Worm (Caenorhabditis elegans) whole organism, young adult: ENCODE measurements around the gene T06C10.3.
A peak's percentile ranks its signal among the peaks of the same experiment; 100 is the strongest.

ENCODE experiments used
- F37B4.10 ChIP-seq: fragments of 200-800 bp; sonication (Bioruptor generic); IDR thresholded peaks from 2 replicates; pipeline ENCODE4 v1.3.6; 2022; ENCODE audit warnings: missing genetic modification characterization, missing compliant biosample characterization
- F57C9.4 ChIP-seq: sonication (generic microtip); optimal IDR thresholded peaks from 2 replicates; lab custom pipeline; 2017; ENCODE audit warnings: mild to moderate bottlenecking, missing genetic modification characterization, missing compliant biosample characterization
- K11D2.4 ChIP-seq: fragments of 200-800 bp; sonication (Bioruptor generic); IDR thresholded peaks from 2 replicates; pipeline ENCODE4 v1.3.6; 2022; ENCODE audit warnings: missing genetic modification reagents, missing genetic modification characterization, missing compliant biosample characterization
- K12H6.12 ChIP-seq: fragments of 200-800 bp; sonication (Bioruptor generic); optimal IDR thresholded peaks from 2 replicates; lab custom pipeline; 2018; ENCODE audit warnings: mild to moderate bottlenecking, missing genetic modification characterization, missing compliant biosample characterization
- Y79H2A.3 ChIP-seq: fragments of 200-800 bp; sonication (Bioruptor generic); conservative IDR thresholded peaks from 2 replicates; pipeline ENCODE4 v1.3.6; 2022; ENCODE audit warnings: missing genetic modification reagents, missing genetic modification characterization, missing compliant biosample characterization
- akir-1 ChIP-seq: fragments of 200-800 bp; sonication (Bioruptor generic); optimal IDR thresholded peaks from 2 replicates; lab custom pipeline; 2018; ENCODE audit warnings: mild to moderate bottlenecking, missing genetic modification characterization, moderate library complexity, missing compliant biosample characterization
- aptf-2 ChIP-seq: fragments of 200-800 bp; sonication (Bioruptor generic); conservative IDR thresholded peaks from 2 replicates; pipeline ENCODE4 v1.3.6; 2022; ENCODE audit warnings: missing genetic modification reagents, missing genetic modification characterization, missing compliant biosample characterization
- atf-7 ChIP-seq: sonication (generic microtip); optimal IDR thresholded peaks from 2 replicates; lab custom pipeline; 2017; ENCODE audit warnings: mild to moderate bottlenecking, missing genetic modification characterization, missing compliant biosample characterization
- attf-3 ChIP-seq: fragments of 200-800 bp; sonication (Bioruptor generic); conservative IDR thresholded peaks from 2 replicates; pipeline ENCODE4 v1.3.6; 2022; ENCODE audit warnings: missing genetic modification reagents, missing genetic modification characterization, missing compliant biosample characterization
- attf-5 ChIP-seq: fragments of 200-800 bp; sonication (Bioruptor generic); optimal IDR thresholded peaks from 2 replicates; lab custom pipeline; 2018; ENCODE audit warnings: mild to moderate bottlenecking, missing genetic modification characterization, missing compliant biosample characterization
- bed-1 ChIP-seq: fragments of 200-800 bp; sonication (Bioruptor generic); IDR thresholded peaks from 2 replicates; pipeline ENCODE4 v1.3.6; 2022; ENCODE audit warnings: missing genetic modification reagents, missing genetic modification characterization, missing compliant biosample characterization
- bed-2 ChIP-seq: fragments of 200-800 bp; sonication (Bioruptor generic); IDR thresholded peaks from 2 replicates; pipeline ENCODE4 v1.3.6; 2022; ENCODE audit warnings: missing genetic modification reagents, missing genetic modification characterization, missing compliant biosample characterization
- cebp-1 ChIP-seq, 2 experiments: fragments of 200-800 bp in 1 of 2; sonication (Bioruptor generic) in 1 of 2; sonication (generic microtip) in 1 of 2; IDR thresholded peaks in 1 of 2; optimal IDR thresholded peaks in 1 of 2; 2 replicates each; pipeline versions ENCODE4 v1.3.6 to Lab custom; 2017 to 2022; ENCODE audit warnings: missing compliant biosample characterization in 2 of 2, missing genetic modification characterization in 2 of 2, mild to moderate bottlenecking in 1 of 2, missing genetic modification reagents in 1 of 2, moderate library complexity in 1 of 2
- die-1 ChIP-seq: sonication (generic microtip); optimal IDR thresholded peaks from 2 replicates; lab custom pipeline; 2016; ENCODE audit warnings: missing genotype, mild to moderate bottlenecking, missing genetic modification characterization, missing compliant biosample characterization
- efl-1 ChIP-seq: fragments of 150-350 bp; optimal IDR thresholded peaks from 2 replicates; lab custom pipeline; 2014; ENCODE audit warnings: missing biosample characterization, missing genetic modification reagents, missing genetic modification characterization
- egrh-3 ChIP-seq: fragments of 200-800 bp; sonication (Bioruptor generic); IDR thresholded peaks from 2 replicates; pipeline ENCODE4 v1.3.6; 2022; ENCODE audit warnings: missing genetic modification reagents, missing genetic modification characterization, missing compliant biosample characterization
- fkh-3 ChIP-seq: sonication (generic microtip); optimal IDR thresholded peaks from 2 replicates; lab custom pipeline; 2016; ENCODE audit warnings: mild to moderate bottlenecking, missing genetic modification characterization, missing compliant biosample characterization
- hlh-26 ChIP-seq: fragments of 200-800 bp; sonication (Bioruptor generic); conservative IDR thresholded peaks from 2 replicates; pipeline ENCODE4 v1.3.6; 2022; ENCODE audit warnings: missing genetic modification reagents, missing genetic modification characterization, missing compliant biosample characterization
- hmg-1.2 ChIP-seq: fragments of 200-800 bp; sonication (Bioruptor generic); IDR thresholded peaks from 2 replicates; pipeline ENCODE4 v1.3.6; 2022; ENCODE audit warnings: missing genetic modification reagents, missing genetic modification characterization, missing compliant biosample characterization
- lag-1 ChIP-seq: fragments of 200-800 bp; sonication (Bioruptor generic); IDR thresholded peaks from 2 replicates; pipeline ENCODE4 v1.3.6; 2022; ENCODE audit warnings: missing genetic modification reagents, missing genetic modification characterization, missing compliant biosample characterization
- let-526 ChIP-seq: fragments of 200-800 bp; sonication (Bioruptor generic); IDR thresholded peaks from 2 replicates; pipeline ENCODE4 v1.3.6; 2022; ENCODE audit warnings: missing genetic modification reagents, missing genetic modification characterization, missing compliant biosample characterization
- let-607 ChIP-seq, 2 experiments: fragments of 200-800 bp in 1 of 2; sonication (Bioruptor generic) in 1 of 2; sonication (generic microtip) in 1 of 2; optimal IDR thresholded peaks; 2 replicates each; lab custom pipeline; 2016 to 2018; ENCODE audit warnings: mild to moderate bottlenecking in 2 of 2, missing compliant biosample characterization in 2 of 2, missing genetic modification characterization in 2 of 2, moderate library complexity in 2 of 2, missing genotype in 1 of 2
- lin-35 ChIP-seq, 3 experiments: fragments of 150-350 bp in 2 of 3; sonication (generic microtip) in 1 of 3; optimal IDR thresholded peaks; 2 replicates each; lab custom pipeline; 2014 to 2018; ENCODE audit warnings: missing biosample characterization in 3 of 3, missing genetic modification characterization in 3 of 3, missing genetic modification reagents in 3 of 3
- mcd-1 ChIP-seq: fragments of 200-800 bp; sonication (Bioruptor generic); IDR thresholded peaks from 2 replicates; pipeline ENCODE4 v1.3.6; 2022; ENCODE audit warnings: missing genetic modification reagents, missing genetic modification characterization, missing compliant biosample characterization
- mel-28 ChIP-seq: sonication (generic microtip); optimal IDR thresholded peaks from 2 replicates; lab custom pipeline; 2016; ENCODE audit warnings: borderline replicate concordance, mild to moderate bottlenecking, missing genetic modification characterization, missing compliant biosample characterization
- mxl-1 ChIP-seq: sonication (generic microtip); optimal IDR thresholded peaks from 2 replicates; lab custom pipeline; 2016; ENCODE audit warnings: missing genetic modification characterization, missing compliant biosample characterization
- nfya-2 ChIP-seq: fragments of 200-800 bp; sonication (Bioruptor generic); IDR thresholded peaks from 2 replicates; pipeline ENCODE4 v1.3.6; 2022; ENCODE audit warnings: missing genetic modification reagents, missing genetic modification characterization, missing compliant biosample characterization
- nfyb-1 ChIP-seq: fragments of 200-800 bp; sonication (Bioruptor generic); IDR thresholded peaks from 2 replicates; pipeline ENCODE4 v1.3.6; 2022; ENCODE audit warnings: missing genetic modification reagents, missing genetic modification characterization, missing compliant biosample characterization
- nhr-120 ChIP-seq: fragments of 200-800 bp; sonication (Bioruptor generic); IDR thresholded peaks from 2 replicates; pipeline ENCODE4 v1.3.6; 2022; ENCODE audit warnings: missing genetic modification characterization, missing compliant biosample characterization
- nhr-27 ChIP-seq: fragments of 200-800 bp; sonication (Bioruptor generic); optimal IDR thresholded peaks from 2 replicates; lab custom pipeline; 2018; ENCODE audit warnings: mild to moderate bottlenecking, missing genetic modification characterization, moderate library complexity, missing compliant biosample characterization
- nhr-80 ChIP-seq: sonication (generic microtip); optimal IDR thresholded peaks from 2 replicates; lab custom pipeline; 2016; ENCODE audit warnings: missing genetic modification characterization, missing compliant biosample characterization
- pbrm-1 ChIP-seq: fragments of 200-800 bp; sonication (Bioruptor generic); IDR thresholded peaks from 2 replicates; pipeline ENCODE4 v1.3.6; 2022; ENCODE audit warnings: missing genetic modification reagents, missing genetic modification characterization, missing compliant biosample characterization
- sea-2 ChIP-seq: fragments of 200-800 bp; sonication (Bioruptor generic); IDR thresholded peaks from 2 replicates; pipeline ENCODE4 v1.3.6; 2022; ENCODE audit warnings: missing genetic modification characterization, missing compliant biosample characterization
- snpc-4 ChIP-seq, 5 experiments: fragments of 150-350 bp in 1 of 5; sonication (generic microtip) in 4 of 5; optimal IDR thresholded peaks; 2 replicates each; lab custom pipeline; 2014 to 2018; ENCODE audit warnings: missing genetic modification characterization in 5 of 5, missing biosample characterization in 3 of 5, antibody characterized with exemption in 2 of 5, mild to moderate bottlenecking in 2 of 5, missing compliant biosample characterization in 2 of 5, missing genotype in 2 of 5, moderate library complexity in 2 of 5, missing genetic modification reagents in 1 of 5
- sptf-2 ChIP-seq: fragments of 200-800 bp; sonication (Bioruptor generic); optimal IDR thresholded peaks from 2 replicates; lab custom pipeline; 2018; ENCODE audit warnings: mild to moderate bottlenecking, missing genetic modification characterization, missing compliant biosample characterization
- unc-130 ChIP-seq: sonication (generic microtip); optimal IDR thresholded peaks from 2 replicates; lab custom pipeline; 2016; ENCODE audit warnings: missing genetic modification reagents, missing genetic modification characterization, missing compliant biosample characterization
- ztf-25 ChIP-seq: fragments of 200-800 bp; sonication (Bioruptor generic); IDR thresholded peaks from 2 replicates; pipeline ENCODE4 v1.3.6; 2022; ENCODE audit warnings: missing genetic modification reagents, missing genetic modification characterization, missing compliant biosample characterization
- ztf-26 ChIP-seq: sonication (generic microtip); optimal IDR thresholded peaks from 2 replicates; lab custom pipeline; 2017; ENCODE audit warnings: missing genetic modification characterization, missing compliant biosample characterization
- ztf-28 ChIP-seq: fragments of 200-800 bp; sonication (Bioruptor generic); IDR thresholded peaks from 2 replicates; pipeline ENCODE4 v1.3.6; 2022; ENCODE audit warnings: missing genetic modification reagents, missing genetic modification characterization, missing compliant biosample characterization

The T06C10.3 gene

DNA sequence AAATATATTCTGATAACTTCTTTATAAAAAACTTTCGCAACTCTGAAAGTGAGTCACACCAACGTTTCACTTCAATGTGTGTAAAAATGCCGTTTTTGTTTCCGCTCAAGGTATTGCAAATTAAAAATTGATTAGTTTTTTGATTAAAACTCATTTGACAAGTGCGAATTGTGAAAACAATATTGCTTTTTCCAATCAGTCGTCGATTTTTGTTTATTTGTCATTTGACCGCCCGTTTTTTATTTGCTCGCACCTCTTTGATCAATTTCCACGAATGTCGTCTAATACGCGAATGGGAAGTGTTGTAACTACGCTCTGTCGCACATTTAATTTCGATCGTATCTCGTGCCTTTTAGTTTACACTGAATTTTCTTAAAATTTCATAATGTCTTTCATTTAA lies 40.4 kb upstream of the T06C10.3 start, which contains the start of gene mvb-12:
Gene mvb-12, plus strand, starts transcription at position 375 of the 400 bp plus-strand sequence.
- TF ChIP-seq attf-5 (GFP tag; lab: Kevin White, UChicago): peak; percentile 19
- no peak for TF ChIP-seq sea-2 (GFP tag; lab: Robert Waterston, UW)
- TF ChIP-seq nhr-80 (tag; lab: Kevin White, UChicago): peak; percentile 79
- TF ChIP-seq akir-1 (GFP tag; lab: Kevin White, UChicago): no peak
- TF ChIP-seq cebp-1 (GFP tag; IDR thresholded peaks at IDR 0.05; lab: Robert Waterston, UW): peak; percentile 22; the same call in 1 of the 2 replicates
- TF ChIP-seq cebp-1 (tag; optimal IDR thresholded peaks at IDR 0.05; lab: Kevin White, UChicago): peak; percentile 79
- no peak for TF ChIP-seq K12H6.12 (tag; lab: Kevin White, UChicago)
- TF ChIP-seq ztf-25 (GFP tag; lab: Robert Waterston, UW): no peak
- no peak for TF ChIP-seq nhr-120 (GFP tag; lab: Robert Waterston, UW)
- peak in 1 of 2 experiments; percentile 4 for TF ChIP-seq let-607 (tag; optimal IDR thresholded peaks at IDR 0.05; lab: Kevin White, UChicago)
- TF ChIP-seq nfyb-1 (GFP tag; lab: Robert Waterston, UW): 0 out of 2 replicates have a peak, but pooled peaks have one; percentile 20
- 0 out of 2 replicates have a peak, but pooled peaks have one; percentile 20 for TF ChIP-seq mcd-1 (GFP tag; lab: Robert Waterston, UW)
- no peak for TF ChIP-seq hmg-1.2 (GFP tag; lab: Robert Waterston, UW)
- no peak for TF ChIP-seq F37B4.10
- no peak for TF ChIP-seq nhr-27 (tag; lab: Kevin White, UChicago)
- no peak for TF ChIP-seq fkh-3

DNA sequence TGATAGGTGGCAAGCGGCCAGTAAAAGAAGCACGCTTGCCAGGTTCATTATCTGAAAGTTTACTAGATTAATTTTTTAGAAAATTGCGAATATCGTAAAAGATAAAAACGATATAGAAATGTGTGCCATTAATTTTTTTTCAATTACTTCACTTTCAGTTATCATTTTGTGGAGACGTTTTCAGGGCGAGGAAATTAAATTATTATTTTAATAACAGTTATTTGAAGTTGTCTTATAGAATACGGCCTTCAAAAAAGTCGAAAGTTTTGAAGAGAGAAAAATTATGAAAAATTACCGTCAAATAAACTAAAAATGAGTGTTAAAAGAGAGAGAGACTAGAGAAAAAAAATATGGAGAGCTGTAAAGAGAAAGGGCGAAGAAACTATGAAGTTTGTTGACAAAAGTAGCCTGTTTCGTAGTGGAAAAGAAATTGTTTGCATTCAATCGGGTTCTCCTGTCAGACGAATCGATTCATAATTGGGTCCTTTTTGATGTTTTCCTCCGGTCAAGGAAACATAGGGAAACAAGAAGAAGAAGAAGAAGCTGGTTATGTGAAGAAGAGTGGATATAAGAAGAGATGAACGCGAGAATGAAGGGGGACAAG lies 35.8 kb upstream of the T06C10.3 start, which contains the start of gene erp-44.2:
Gene erp-44.2, minus strand, starts transcription at position 51 of the 604 bp plus-strand sequence.
- TF ChIP-seq die-1 (tag; lab: Kevin White, UChicago): no peak
- TF ChIP-seq attf-3 (GFP tag; lab: Robert Waterston, UW): no peak
- no peak for TF ChIP-seq aptf-2
- no peak for TF ChIP-seq snpc-4 (GFP tag; optimal IDR thresholded peaks at IDR 0.05; lab: Kevin White, UChicago)
- TF ChIP-seq snpc-4 (tag; optimal IDR thresholded peaks at IDR 0.05; lab: Kevin White, UChicago): no peak
- TF ChIP-seq atf-7: no peak
- TF ChIP-seq nhr-80 (tag; lab: Kevin White, UChicago): no peak
- no peak for TF ChIP-seq hmg-1.2 (GFP tag; lab: Robert Waterston, UW)
- TF ChIP-seq, all 124 proteins: peak for 0

DNA sequence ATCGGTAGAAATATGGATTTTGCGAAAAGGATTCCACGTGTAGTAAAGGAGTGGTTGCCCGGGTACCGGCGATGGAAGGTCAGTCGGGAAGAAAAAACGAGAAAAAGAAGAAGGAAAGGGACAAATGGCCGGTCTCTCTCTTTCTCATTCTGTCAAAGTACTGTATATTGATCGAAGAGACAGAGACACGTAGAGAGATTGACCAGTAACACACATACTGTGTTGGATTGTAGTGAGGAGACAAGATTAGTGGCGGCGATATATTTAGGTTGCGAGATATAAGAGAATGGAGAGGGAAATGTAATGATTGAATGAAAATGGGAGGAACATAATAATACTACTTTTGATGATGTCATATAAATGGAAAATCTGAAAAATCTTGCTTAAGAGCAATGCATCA lies 34.5 kb upstream of the T06C10.3 start:
- TF ChIP-seq mxl-1 (tag; lab: Kevin White, UChicago) (no peak), lin-35 (GFP tag; optimal IDR thresholded peaks at IDR 0.05; lab: Kevin White, UChicago) (no peak)

DNA sequence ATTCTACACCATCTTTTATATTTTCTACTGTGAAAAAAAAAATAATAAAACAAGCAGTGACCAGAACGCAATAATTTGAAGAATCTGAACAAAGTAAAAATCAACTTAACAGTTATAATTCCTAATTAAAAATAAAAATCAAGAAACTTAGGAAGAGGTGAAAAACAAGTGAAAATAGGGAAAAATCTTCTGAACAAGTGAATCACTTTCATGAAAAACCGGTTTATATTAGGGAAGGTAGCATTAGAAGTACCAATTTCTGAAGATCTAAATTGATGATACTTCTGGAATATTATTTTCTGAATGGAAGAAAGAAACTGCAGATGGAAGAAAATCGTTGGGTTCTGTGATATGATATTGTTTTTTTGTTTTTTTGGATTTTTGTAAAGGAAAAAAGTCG lies 34.1 kb upstream of the T06C10.3 start:
- TF ChIP-seq nfya-2 (no peak), mel-28 (tag; lab: Kevin White, UChicago) (no peak), lag-1 (GFP tag; lab: Robert Waterston, UW) (no peak), ztf-28 (GFP tag; lab: Robert Waterston, UW) (no peak), unc-130 (GFP tag; lab: Kevin White, UChicago) (no peak), die-1 (tag; lab: Kevin White, UChicago) (no peak), efl-1 (no peak), ztf-26 (tag; lab: Kevin White, UChicago) (no peak), egrh-3 (no peak), pbrm-1 (GFP tag; lab: Robert Waterston, UW) (no peak), sptf-2 (GFP tag; lab: Kevin White, UChicago) (no peak), bed-2 (GFP tag; lab: Robert Waterston, UW) (no peak), bed-1 (GFP tag; lab: Robert Waterston, UW) (no peak), Y79H2A.3 (GFP tag; lab: Robert Waterston, UW) (no peak), F57C9.4 (tag; lab: Kevin White, UChicago) (no peak), let-526 (GFP tag; lab: Robert Waterston, UW) (no peak), K11D2.4 (GFP tag; lab: Robert Waterston, UW) (no peak), hlh-26 (no peak)
- TF ChIP-seq, all 124 proteins: peak for 0
